ENCODE assay signal across 2 fruit fly cellular contexts in genomic region chr3L:699368-700150, dm6.
TF ChIP-seq lines count a peak whose summit lies in the region.

No protein-coding gene starts in this region.

TF ChIP-seq in whole organism, embryonic, 481 proteins besides CTCF, POLR2A, EP300 and RAD21 (continued from another document and continues in another):
- TF ChIP-seq CG10321 (GFP tag; IDR thresholded peaks at IDR 0.05; lab: Robert Waterston, UW) (no peak), run (tag; optimal IDR thresholded peaks at IDR 0.05; lab: Kevin White, UChicago) (no peak), esg (GFP tag; conservative IDR thresholded peaks at IDR 0.05; lab: Robert Waterston, UW) (peak; percentile 29; the same call in 1 of the 2 replicates), CG15479 (GFP tag; optimal IDR thresholded peaks at IDR 0.05; lab: Kevin White, UChicago) (peak; percentile 97), Hand (GFP tag; optimal IDR thresholded peaks at IDR 0.05; lab: Kevin White, UChicago) (peak; percentile 3), CG8281 (tag; optimal IDR thresholded peaks at IDR 0.05; lab: Kevin White, UChicago) (no peak), CG17385 (GFP tag; optimal IDR thresholded peaks at IDR 0.05; lab: Kevin White, UChicago) (peak; percentile 35), Xbp1 (GFP tag; optimal IDR thresholded peaks at IDR 0.05; lab: Kevin White, UChicago) (peak; percentile 34), CG8290 (GFP tag; optimal IDR thresholded peaks at IDR 0.05; lab: Kevin White, UChicago) (peak; percentile 100), CG8290 (tag; optimal IDR thresholded peaks at IDR 0.05; lab: Kevin White, UChicago) (peak; percentile 69 to 88), D19B (GFP tag; optimal IDR thresholded peaks at IDR 0.05; lab: Kevin White, UChicago) (peak; percentile 1), ssp (GFP tag; IDR thresholded peaks at IDR 0.05; lab: Robert Waterston, UW) (0 out of 2 replicates have a peak, but pooled peaks have one; percentile 4), CG3838 (GFP tag; optimal IDR thresholded peaks at IDR 0.05; lab: Kevin White, UChicago) (no peak), CG17829 (tag; optimal IDR thresholded peaks at IDR 0.05; lab: Kevin White, UChicago) (peak; percentile 13), CG2120 (GFP tag; optimal IDR thresholded peaks at IDR 0.05; lab: Kevin White, UChicago) (peak; percentile 63), fd96Cb (tag; optimal IDR thresholded peaks at IDR 0.05; lab: Kevin White, UChicago) (peak; percentile 22), lola (GFP tag; optimal IDR thresholded peaks at IDR 0.05; lab: Kevin White, UChicago) (peak in 1 of 3 experiments; percentile 68), CG15011 (GFP tag; optimal IDR thresholded peaks at IDR 0.05; lab: Kevin White, UChicago) (peak; percentile 39), CG4328 (GFP tag; optimal IDR thresholded peaks at IDR 0.05; lab: Kevin White, UChicago) (peak; percentile 24), zfh2 (GFP tag; optimal IDR thresholded peaks at IDR 0.05; lab: Kevin White, UChicago) (peak; percentile 34), zen (tag; optimal IDR thresholded peaks at IDR 0.05; lab: Kevin White, UChicago) (peak; percentile 0), CG17568 (GFP tag; optimal IDR thresholded peaks at IDR 0.05; lab: Kevin White, UChicago) (peak; percentile 9), sens (GFP tag; lab: Kevin White, UChicago) (peak; percentile 95), CG7556 (GFP tag; optimal IDR thresholded peaks at IDR 0.05; lab: Kevin White, UChicago) (peak; percentile 77), Abd-B (GFP tag; optimal IDR thresholded peaks at IDR 0.05; lab: Kevin White, UChicago) (peak; percentile 43), shn (GFP tag; optimal IDR thresholded peaks at IDR 0.05; lab: Kevin White, UChicago) (peak; percentile 52), ATbp (GFP tag; optimal IDR thresholded peaks at IDR 0.05; lab: Kevin White, UChicago) (peak; percentile 9), pfk (GFP tag; optimal IDR thresholded peaks at IDR 0.05; lab: Kevin White, UChicago) (no peak), maf-S (GFP tag; optimal IDR thresholded peaks at IDR 0.05; lab: Kevin White, UChicago) (no peak), Adf1 (GFP tag; IDR thresholded peaks at IDR 0.05; lab: Robert Waterston, UW) (peak; percentile 94), CG34224 (GFP tag; IDR thresholded peaks at IDR 0.05; lab: Robert Waterston, UW; ENCODE audit: partially characterized antibody) (peak; percentile 9; the same call in 1 of the 3 replicates), CG4282 (GFP tag; optimal IDR thresholded peaks at IDR 0.05; lab: Kevin White, UChicago) (no peak), CG13424 (tag; optimal IDR thresholded peaks at IDR 0.05; lab: Kevin White, UChicago) (peak; percentile 53), hth (optimal IDR thresholded peaks at IDR 0.05; lab: Kevin White, UChicago) (no peak), Hr51 (GFP tag; optimal IDR thresholded peaks at IDR 0.05; lab: Kevin White, UChicago) (peak in 1 of 2 experiments; percentile 64), psq (GFP tag; optimal IDR thresholded peaks at IDR 0.05; lab: Kevin White, UChicago) (no peak), CrebB (tag; optimal IDR thresholded peaks at IDR 0.05; lab: Kevin White, UChicago) (no peak), Fer3 (tag; optimal IDR thresholded peaks at IDR 0.05; lab: Kevin White, UChicago) (no peak), unpg (GFP tag; optimal IDR thresholded peaks at IDR 0.05; lab: Kevin White, UChicago) (peak; percentile 38), gem (tag; optimal IDR thresholded peaks at IDR 0.05; lab: Kevin White, UChicago) (peak; percentile 75), Oli (tag; optimal IDR thresholded peaks at IDR 0.05; lab: Kevin White, UChicago) (peak; percentile 46), CG4707 (GFP tag; optimal IDR thresholded peaks at IDR 0.05; lab: Kevin White, UChicago) (no peak), stc (GFP tag; IDR thresholded peaks at IDR 0.05; lab: Robert Waterston, UW) (peak; percentile 28; the same call in 1 of the 2 replicates), CG1602 (GFP tag; optimal IDR thresholded peaks at IDR 0.05; lab: Kevin White, UChicago) (peak; percentile 63), az2 (GFP tag; optimal IDR thresholded peaks at IDR 0.05; lab: Kevin White, UChicago) (peak; percentile 54), dpn (GFP tag; optimal IDR thresholded peaks at IDR 0.05; lab: Kevin White, UChicago) (peak in 1 of 2 experiments; percentile 29), CG14050 (GFP tag; IDR thresholded peaks at IDR 0.05; lab: Robert Waterston, UW) (0 out of 3 replicates have a peak, but pooled peaks have one; percentile 8), phol (tag; optimal IDR thresholded peaks at IDR 0.05; lab: Kevin White, UChicago) (peak; percentile 53), Pdp1 (GFP tag; optimal IDR thresholded peaks at IDR 0.05; lab: Kevin White, UChicago) (peak in 1 of 2 experiments; percentile 11), pnt (GFP tag; optimal IDR thresholded peaks at IDR 0.05; lab: Kevin White, UChicago) (peak; percentile 24), hkb (optimal IDR thresholded peaks at IDR 0.05; lab: Kevin White, UChicago) (peak; percentile 44), hkb (GFP tag; IDR thresholded peaks at IDR 0.05; lab: Robert Waterston, UW) (no peak), scrt (GFP tag; optimal IDR thresholded peaks at IDR 0.05; lab: Kevin White, UChicago) (peak; percentile 61), Dip2 (GFP tag; IDR thresholded peaks at IDR 0.05; lab: Robert Waterston, UW) (no peak), kni (GFP tag; optimal IDR thresholded peaks at IDR 0.05; lab: Kevin White, UChicago) (peak; percentile 97), CG33557 (GFP tag; optimal IDR thresholded peaks at IDR 0.05; lab: Kevin White, UChicago) (peak; percentile 12), tll (GFP tag; optimal IDR thresholded peaks at IDR 0.05; lab: Kevin White, UChicago) (peak; percentile 46 to 47), Sox100B (GFP tag; optimal IDR thresholded peaks at IDR 0.05; lab: Kevin White, UChicago) (peak; percentile 52), CG18599 (GFP tag; optimal IDR thresholded peaks at IDR 0.05; lab: Kevin White, UChicago) (peak; percentile 60), prd (optimal IDR thresholded peaks at IDR 0.05; lab: Kevin White, UChicago) (no peak), prd (GFP tag; IDR thresholded peaks at IDR 0.05; lab: Robert Waterston, UW) (0 out of 3 replicates have a peak, but pooled peaks have one; percentile 34), pum (GFP tag; optimal IDR thresholded peaks at IDR 0.05; lab: Kevin White, UChicago) (peak; percentile 3), CG10366 (GFP tag; IDR thresholded peaks at IDR 0.05; lab: Robert Waterston, UW) (no peak), CG2202 (tag; optimal IDR thresholded peaks at IDR 0.05; lab: Kevin White, UChicago) (no peak), CG10979 (tag; optimal IDR thresholded peaks at IDR 0.05; lab: Kevin White, UChicago) (peak; percentile 25)

TF ChIP-seq in whole organism, prepupa, 60 proteins besides CTCF, POLR2A, EP300 and RAD21 (continued from another document):
- TF ChIP-seq CG31627 (GFP tag; optimal IDR thresholded peaks at IDR 0.05; lab: Kevin White, UChicago) (peak; percentile 56), Blimp-1 (GFP tag; optimal IDR thresholded peaks at IDR 0.05; lab: Kevin White, UChicago) (no peak), Eip75B (GFP tag; optimal IDR thresholded peaks at IDR 0.05; lab: Kevin White, UChicago) (peak; percentile 66), Lpt (GFP tag; optimal IDR thresholded peaks at IDR 0.05; lab: Kevin White, UChicago) (peak; percentile 7), eg (GFP tag; IDR thresholded peaks at IDR 0.05; lab: Robert Waterston, UW) (0 out of 3 replicates have a peak, but pooled peaks have one; percentile 6), Gug (GFP tag; IDR thresholded peaks at IDR 0.05; lab: Robert Waterston, UW) (no peak), CG3032 (tag; optimal IDR thresholded peaks at IDR 0.05; lab: Kevin White, UChicago) (peak; percentile 53), Hr4 (GFP tag; optimal IDR thresholded peaks at IDR 0.05; lab: Kevin White, UChicago) (peak; percentile 43), CG3919 (GFP tag; optimal IDR thresholded peaks at IDR 0.05; lab: Kevin White, UChicago) (peak; percentile 47), CG15336 (GFP tag; IDR thresholded peaks at IDR 0.05; lab: Robert Waterston, UW) (0 out of 2 replicates have a peak, but pooled peaks have one; percentile 41), Sox15 (GFP tag; optimal IDR thresholded peaks at IDR 0.05; lab: Kevin White, UChicago) (no peak), fd85E (GFP tag; optimal IDR thresholded peaks at IDR 0.05; lab: Kevin White, UChicago) (no peak), Ets96B (tag; optimal IDR thresholded peaks at IDR 0.05; lab: Kevin White, UChicago) (peak; percentile 67), CG6854 (GFP tag; optimal IDR thresholded peaks at IDR 0.05; lab: Kevin White, UChicago) (no peak), CG32006 (GFP tag; optimal IDR thresholded peaks at IDR 0.05; lab: Kevin White, UChicago) (peak; percentile 77), Hr38 (GFP tag; optimal IDR thresholded peaks at IDR 0.05; lab: Kevin White, UChicago) (no peak), achi (GFP tag; optimal IDR thresholded peaks at IDR 0.05; lab: Kevin White, UChicago) (peak; percentile 51), Sox14 (GFP tag; optimal IDR thresholded peaks at IDR 0.05; lab: Kevin White, UChicago) (peak; percentile 57), CG8632 (GFP tag; optimal IDR thresholded peaks at IDR 0.05; lab: Kevin White, UChicago) (peak; percentile 38), Eip93F (GFP tag; optimal IDR thresholded peaks at IDR 0.05; lab: Kevin White, UChicago) (no peak), fkh (GFP tag; optimal IDR thresholded peaks at IDR 0.05; lab: Kevin White, UChicago) (peak; percentile 80), OdsH (GFP tag; optimal IDR thresholded peaks at IDR 0.05; lab: Kevin White, UChicago) (peak; percentile 68), CG7368 (GFP tag; optimal IDR thresholded peaks at IDR 0.05; lab: Kevin White, UChicago) (no peak), CG11762 (GFP tag; optimal IDR thresholded peaks at IDR 0.05; lab: Kevin White, UChicago; ENCODE audit: insufficient read depth) (no peak), Eip78C (GFP tag; lab: Kevin White, UChicago) (peak; percentile 80), dac (GFP tag; optimal IDR thresholded peaks at IDR 0.05; lab: Kevin White, UChicago) (peak; percentile 31), svp (GFP tag; lab: Kevin White, UChicago) (peak; percentile 30), CG10631 (GFP tag; optimal IDR thresholded peaks at IDR 0.05; lab: Kevin White, UChicago) (peak; percentile 25), lz (GFP tag; optimal IDR thresholded peaks at IDR 0.05; lab: Kevin White, UChicago) (peak; percentile 49), CG11902 (GFP tag; optimal IDR thresholded peaks at IDR 0.05; lab: Kevin White, UChicago) (no peak), CG1621 (tag; optimal IDR thresholded peaks at IDR 0.05; lab: Kevin White, UChicago) (peak; percentile 36), Smox (GFP tag; optimal IDR thresholded peaks at IDR 0.05; lab: Kevin White, UChicago) (peak; percentile 47), pdm3 (GFP tag; optimal IDR thresholded peaks at IDR 0.05; lab: Kevin White, UChicago) (peak; percentile 74)
